Fruit fly (Drosophila melanogaster) whole organism, embryonic: ENCODE results near the gene cd.

Experiments used
- Awh ChIP-seq: fragments of 200-800 bp; sonication (Bioruptor generic); IDR thresholded peaks from 2 replicates; pipeline ENCODE4, ENCODE4 v1.3.6; 2022; ENCODE audit warnings: missing biosample characterization, missing genetic modification characterization
- CG10462 ChIP-seq: fragments of 200-800 bp; sonication (Bioruptor generic); optimal IDR thresholded peaks from 2 replicates; lab custom pipeline; 2016; ENCODE audit warnings: missing biosample characterization, missing genetic modification characterization
- CG10959 ChIP-seq: fragments of 200-800 bp; sonication (Bioruptor generic); IDR thresholded peaks from 2 replicates; pipeline ENCODE4 v1.3.6; 2022; ENCODE audit warnings: missing biosample characterization, missing genetic modification characterization
- CG11398 ChIP-seq: fragments of 200-800 bp; sonication (Bioruptor generic); optimal IDR thresholded peaks from 2 replicates; lab custom pipeline; 2016; ENCODE audit warnings: missing biosample characterization, missing genetic modification characterization
- CG14710 ChIP-seq: fragments of 200-800 bp; sonication (Bioruptor generic); optimal IDR thresholded peaks from 3 replicates; lab custom pipeline; 2019; ENCODE audit warnings: missing biosample characterization, mild to moderate bottlenecking, missing genetic modification characterization, moderate library complexity
- CG15269 ChIP-seq: fragments of 200-800 bp; sonication (Bioruptor generic); optimal IDR thresholded peaks from 2 replicates; lab custom pipeline; 2018; ENCODE audit warnings: missing biosample characterization, mild to moderate bottlenecking, missing genetic modification characterization, moderate library complexity
- CG15479 ChIP-seq: fragments of 200-800 bp; sonication (Bioruptor generic); optimal IDR thresholded peaks from 3 replicates; lab custom pipeline; 2019; ENCODE audit warnings: missing biosample characterization, mild to moderate bottlenecking, missing genetic modification characterization, moderate library complexity
- CG1647 ChIP-seq: fragments of 200-800 bp; sonication (Bioruptor generic); optimal IDR thresholded peaks from 3 replicates; lab custom pipeline; 2016; ENCODE audit warnings: missing biosample characterization, missing genetic modification characterization
- CG16815 ChIP-seq: fragments of 200-800 bp; sonication (Bioruptor generic); optimal IDR thresholded peaks from 3 replicates; lab custom pipeline; 2017; ENCODE audit warnings: missing biosample characterization, mild to moderate bottlenecking, missing genetic modification characterization
- CG17186 ChIP-seq: fragments of 200-800 bp; sonication (Bioruptor generic); optimal IDR thresholded peaks from 3 replicates; lab custom pipeline; 2017; ENCODE audit warnings: missing biosample characterization, missing genetic modification reagents, missing genetic modification characterization
- CG18619 ChIP-seq: fragments of 200-800 bp; sonication (Bioruptor generic); optimal IDR thresholded peaks from 3 replicates; lab custom pipeline; 2017; ENCODE audit warnings: missing biosample characterization, mild to moderate bottlenecking, missing genetic modification characterization
- CG32532 ChIP-seq: fragments of 200-800 bp; sonication (Bioruptor generic); IDR thresholded peaks from 2 replicates; pipeline ENCODE4 v1.3.6; 2022; ENCODE audit warnings: missing biosample characterization, missing genetic modification characterization
- CG33557 ChIP-seq: fragments of 200-800 bp; sonication (Bioruptor generic); optimal IDR thresholded peaks from 2 replicates; lab custom pipeline; 2019; ENCODE audit warnings: missing biosample characterization, mild to moderate bottlenecking, missing genetic modification characterization, moderate library complexity
- CG4854 ChIP-seq: fragments of 200-800 bp; sonication (Bioruptor generic); optimal IDR thresholded peaks from 2 replicates; lab custom pipeline; 2016; ENCODE audit warnings: missing biosample characterization, missing genetic modification characterization, inconsistent platforms
- CG5180 ChIP-seq: fragments of 200-800 bp; sonication (Bioruptor generic); optimal IDR thresholded peaks from 3 replicates; lab custom pipeline; 2017; ENCODE audit warnings: missing biosample characterization, missing genetic modification characterization, mild to moderate bottlenecking, moderate library complexity, missing genetic modification reagents
- CG6813 ChIP-seq: fragments of 200-800 bp; sonication (Bioruptor generic); optimal IDR thresholded peaks from 2 replicates; lab custom pipeline; 2017; ENCODE audit warnings: missing biosample characterization, missing genetic modification characterization, mild to moderate bottlenecking, moderate library complexity, missing genetic modification reagents
- CG7839 ChIP-seq: fragments of 200-800 bp; sonication (Bioruptor generic); optimal IDR thresholded peaks from 3 replicates; lab custom pipeline; 2018; ENCODE audit warnings: missing biosample characterization, mild to moderate bottlenecking, missing genetic modification characterization, moderate library complexity
- CG8944 ChIP-seq: fragments of 200-800 bp; sonication (Bioruptor generic); optimal IDR thresholded peaks from 3 replicates; lab custom pipeline; 2016; ENCODE audit warnings: missing biosample characterization, missing genetic modification characterization
- CG9876 ChIP-seq: fragments of 200-800 bp; sonication (Bioruptor generic); optimal IDR thresholded peaks from 2 replicates; lab custom pipeline; 2016; ENCODE audit warnings: missing biosample characterization, missing genetic modification characterization
- CG9932 ChIP-seq: fragments of 200-800 bp; sonication (Bioruptor generic); IDR thresholded peaks from 2 replicates; pipeline ENCODE4 v1.3.6; 2022; ENCODE audit warnings: missing biosample characterization, missing genetic modification characterization
- CTCF ChIP-seq: fragments of 200-800 bp; sonication (Bioruptor generic); optimal IDR thresholded peaks from 2 replicates; lab custom pipeline; 2017; ENCODE audit warnings: missing biosample characterization, mild to moderate bottlenecking, missing genetic modification characterization, moderate library complexity
- Camta ChIP-seq: fragments of 200-800 bp; sonication (Bioruptor generic); optimal IDR thresholded peaks from 2 replicates; lab custom pipeline; 2016; ENCODE audit warnings: missing biosample characterization, missing genetic modification characterization
- Dip2 ChIP-seq: fragments of 200-800 bp; sonication (Bioruptor generic); IDR thresholded peaks from 2 replicates; pipeline ENCODE4 v1.3.6; 2022; ENCODE audit warnings: missing biosample characterization, missing genetic modification characterization
- Dp ChIP-seq: fragments of 200-800 bp; sonication (Bioruptor generic); optimal IDR thresholded peaks from 2 replicates; lab custom pipeline; 2018; ENCODE audit warnings: missing biosample characterization, mild to moderate bottlenecking, missing genetic modification characterization, moderate library complexity
- Ets97D ChIP-seq: fragments of 200-800 bp; sonication (Bioruptor generic); optimal IDR thresholded peaks from 3 replicates; lab custom pipeline; 2016; ENCODE audit warnings: missing biosample characterization, missing genetic modification characterization
- GATAe ChIP-seq: fragments of 200-800 bp; sonication (Bioruptor generic); conservative IDR thresholded peaks from 2 replicates; pipeline ENCODE4 v1.3.6; 2022; ENCODE audit warnings: missing biosample characterization, missing genetic modification characterization
- Gsc ChIP-seq: fragments of 200-800 bp; sonication (Bioruptor generic); IDR thresholded peaks from 2 replicates; pipeline ENCODE4 v1.3.6; 2022; ENCODE audit warnings: missing biosample characterization, missing genetic modification characterization
- Gug ChIP-seq: fragments of 200-800 bp; sonication (Bioruptor generic); IDR thresholded peaks from 4 replicates; pipeline ENCODE4 v1.3.6; 2022; ENCODE audit warnings: missing biosample characterization, missing genetic modification characterization
- MESR4 ChIP-seq: fragments of 200-800 bp; sonication (Bioruptor generic); optimal IDR thresholded peaks from 2 replicates; lab custom pipeline; 2018; ENCODE audit warnings: missing biosample characterization, mild to moderate bottlenecking, missing genetic modification characterization, moderate library complexity
- Mes4 ChIP-seq: fragments of 200-800 bp; sonication (Bioruptor generic); optimal IDR thresholded peaks from 2 replicates; lab custom pipeline; 2016; ENCODE audit warnings: missing biosample characterization, missing genetic modification characterization
- Opbp ChIP-seq: fragments of 200-800 bp; sonication (Bioruptor generic); IDR thresholded peaks from 3 replicates; pipeline ENCODE4 v1.3.6; 2022; ENCODE audit warnings: missing biosample characterization, missing genetic modification characterization; ENCODE audit not compliant: partially characterized antibody
- Xrp1 ChIP-seq: fragments of 200-800 bp; sonication (Bioruptor generic); IDR thresholded peaks from 2 replicates; pipeline ENCODE4 v1.3.6; 2022; ENCODE audit warnings: missing biosample characterization, missing genetic modification characterization
- ase ChIP-seq: fragments of 200-800 bp; sonication (Bioruptor generic); IDR thresholded peaks from 3 replicates; pipeline ENCODE4 v1.3.6; 2022; ENCODE audit warnings: missing biosample characterization, missing genetic modification characterization
- cato ChIP-seq: fragments of 200-800 bp; sonication (Bioruptor generic); optimal IDR thresholded peaks from 2 replicates; lab custom pipeline; 2016; ENCODE audit warnings: missing biosample characterization, missing genetic modification characterization, borderline replicate concordance
- gro ChIP-seq: fragments of 200-800 bp; sonication (Bioruptor generic); optimal IDR thresholded peaks from 2 replicates; lab custom pipeline; 2016; ENCODE audit warnings: missing biosample characterization, missing genetic modification characterization
- gsb ChIP-seq: fragments of 200-800 bp; sonication (Bioruptor generic); IDR thresholded peaks from 2 replicates; pipeline ENCODE4 v1.3.6; 2022; ENCODE audit warnings: missing biosample characterization, missing genetic modification characterization
- hkb ChIP-seq, 2 experiments: fragments of 200-800 bp in 1 of 2; fragments of >200 bp in 1 of 2; sonication (Bioruptor generic) in 1 of 2; IDR thresholded peaks in 1 of 2; optimal IDR thresholded peaks in 1 of 2; 2 replicates each; pipeline versions ENCODE4 v1.3.6 to Lab custom; 2017 to 2022; ENCODE audit warnings: missing biosample characterization in 1 of 2, missing genetic modification characterization in 1 of 2
- jumu ChIP-seq: fragments of 200-800 bp; sonication (Bioruptor generic); optimal IDR thresholded peaks from 3 replicates; lab custom pipeline; 2016; ENCODE audit warnings: missing biosample characterization, missing genetic modification characterization
- luna ChIP-seq: fragments of 200-800 bp; sonication (Bioruptor generic); optimal IDR thresholded peaks from 2 replicates; lab custom pipeline; 2016; ENCODE audit warnings: missing biosample characterization, missing genetic modification characterization
- maf-S ChIP-seq: fragments of 200-800 bp; sonication (Bioruptor generic); optimal IDR thresholded peaks from 2 replicates; lab custom pipeline; 2016; ENCODE audit warnings: missing biosample characterization, missing genetic modification characterization
- nerfin-2 ChIP-seq: fragments of 200-800 bp; sonication (Bioruptor generic); IDR thresholded peaks from 2 replicates; pipeline ENCODE4 v1.3.6; 2022; ENCODE audit warnings: missing biosample characterization, missing genetic modification characterization; ENCODE audit not compliant: partially characterized antibody
- onecut ChIP-seq: fragments of 200-800 bp; sonication (Bioruptor generic); IDR thresholded peaks from 2 replicates; pipeline ENCODE4 v1.3.6; 2022; ENCODE audit warnings: missing biosample characterization, missing genetic modification characterization
- phol ChIP-seq: fragments of 200-800 bp; sonication (Bioruptor generic); optimal IDR thresholded peaks from 3 replicates; lab custom pipeline; 2018; ENCODE audit warnings: missing biosample characterization, mild to moderate bottlenecking, missing genetic modification characterization, moderate library complexity
- pita ChIP-seq: fragments of 200-800 bp; sonication (Bioruptor generic); optimal IDR thresholded peaks from 2 replicates; lab custom pipeline; 2017; ENCODE audit warnings: missing biosample characterization, mild to moderate bottlenecking, missing genetic modification characterization
- ranshi ChIP-seq: fragments of 200-800 bp; sonication (Bioruptor generic); IDR thresholded peaks from 2 replicates; pipeline ENCODE4 v1.3.6; 2022; ENCODE audit warnings: missing biosample characterization, missing genetic modification characterization
- so ChIP-seq: fragments of 200-800 bp; sonication (Bioruptor generic); IDR thresholded peaks from 3 replicates; pipeline ENCODE4 v1.3.6; 2022; ENCODE audit warnings: missing biosample characterization, missing genetic modification characterization
- sob ChIP-seq: fragments of 200-800 bp; sonication (Bioruptor generic); IDR thresholded peaks from 2 replicates; pipeline ENCODE4 v1.3.6; 2022; ENCODE audit warnings: missing biosample characterization, missing genetic modification characterization
- trh ChIP-seq: fragments of 200-800 bp; sonication (Bioruptor generic); optimal IDR thresholded peaks from 2 replicates; lab custom pipeline; 2016; ENCODE audit warnings: missing biosample characterization, missing genetic modification characterization
- tx ChIP-seq: fragments of 200-800 bp; sonication (Bioruptor generic); optimal IDR thresholded peaks from 2 replicates; lab custom pipeline; 2016; ENCODE audit warnings: missing biosample characterization, missing genetic modification characterization

The cd gene

DNA sequence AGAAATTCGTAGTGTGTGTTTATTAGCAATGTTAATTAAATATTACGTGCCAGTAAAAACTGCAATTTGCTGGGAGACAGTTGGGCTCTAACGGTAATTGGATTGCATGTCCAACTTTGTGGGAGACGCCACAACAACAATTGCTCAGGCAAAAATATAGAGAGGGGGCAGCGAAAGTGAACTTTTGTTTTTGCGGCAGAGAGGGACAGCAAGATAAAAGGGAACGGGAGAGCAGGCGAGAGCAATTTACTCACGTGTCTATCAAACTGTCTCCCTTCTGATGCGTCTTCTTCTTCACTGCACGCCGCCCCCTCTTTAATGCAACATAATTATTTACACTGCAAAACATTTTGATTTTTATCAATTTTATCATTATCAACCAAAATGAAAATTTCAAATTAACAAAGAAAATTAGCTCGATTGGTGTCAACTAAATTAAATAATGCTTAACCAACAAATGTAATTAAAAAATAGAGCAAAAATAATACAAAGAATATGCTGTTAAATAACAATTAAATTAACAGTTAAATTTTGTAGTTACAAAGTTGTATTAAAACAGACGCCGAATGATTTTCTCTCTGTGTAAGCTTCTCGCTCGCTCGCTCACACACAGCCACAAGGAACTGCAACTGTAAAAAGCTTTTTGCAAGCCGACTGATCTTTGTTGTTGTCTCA, 27.3 kb upstream of the cd start (continued):
- TF ChIP-seq Gsc, result peak; percentile 62
- TF ChIP-seq cato, result peak; percentile 54
- TF ChIP-seq Dp (GFP tag; lab: Kevin White, UChicago), result no peak
- peak; percentile 72 for TF ChIP-seq onecut (GFP tag; lab: Robert Waterston, UW)
- TF ChIP-seq jumu (GFP tag; lab: Kevin White, UChicago), result peak; percentile 21
- TF ChIP-seq CG5180, result peak; percentile 74
- peak; percentile 62 for TF ChIP-seq CG10462 (GFP tag; lab: Kevin White, UChicago)
- no peak for TF ChIP-seq nerfin-2 (GFP tag; lab: Robert Waterston, UW)
- TF ChIP-seq Mes4, result peak; percentile 75
- no peak for TF ChIP-seq Gug (GFP tag; lab: Robert Waterston, UW)
- TF ChIP-seq CG4854 (GFP tag; lab: Kevin White, UChicago), result no peak
- TF ChIP-seq CG8944 (GFP tag; lab: Kevin White, UChicago), result peak; percentile 45
- TF ChIP-seq CG15479 (GFP tag; lab: Kevin White, UChicago), result no peak
- TF ChIP-seq MESR4 (GFP tag; lab: Kevin White, UChicago), result no peak
- peak; percentile 54 for TF ChIP-seq Camta (GFP tag; lab: Kevin White, UChicago)
- TF ChIP-seq CG1647, result peak; percentile 61
- no peak for TF ChIP-seq GATAe (GFP tag; lab: Robert Waterston, UW)
- peak; percentile 66 for TF ChIP-seq CG11398
- peak; percentile 94 for TF ChIP-seq CG7839 (tag; lab: Kevin White, UChicago)
- peak; percentile 44 for TF ChIP-seq CG33557 (GFP tag; lab: Kevin White, UChicago)
- TF ChIP-seq pita, result no peak
- peak; percentile 64 for TF ChIP-seq sob (GFP tag; lab: Robert Waterston, UW)
- TF ChIP-seq CG17186 (GFP tag; lab: Kevin White, UChicago), result peak; percentile 32
- peak; percentile 66; the same call in 1 of the 2 replicates for TF ChIP-seq ranshi
- TF ChIP-seq CG9932 (GFP tag; lab: Robert Waterston, UW), result peak; percentile 20; the same call in 1 of the 2 replicates
- peak; percentile 95 for TF ChIP-seq CG14710 (tag; lab: Kevin White, UChicago)
- peak; percentile 97 for TF ChIP-seq phol (tag; lab: Kevin White, UChicago)
- TF ChIP-seq hkb (optimal IDR thresholded peaks at IDR 0.05; lab: Kevin White, UChicago), result no peak
- TF ChIP-seq hkb (GFP tag; IDR thresholded peaks at IDR 0.05; lab: Robert Waterston, UW), result peak; percentile 86
- peak; percentile 13 for TF ChIP-seq maf-S
- peak; percentile 13 for TF ChIP-seq Ets97D (GFP tag; lab: Kevin White, UChicago)
- 0 out of 2 replicates have a peak, but pooled peaks have one; percentile 25 for TF ChIP-seq CG32532 (GFP tag; lab: Robert Waterston, UW)
- TF ChIP-seq CG10959 (GFP tag; lab: Robert Waterston, UW), result peak; percentile 64
- no peak for TF ChIP-seq luna (GFP tag; lab: Kevin White, UChicago)
- TF ChIP-seq CG15269 (tag; lab: Kevin White, UChicago), result peak; percentile 68
- TF ChIP-seq CTCF, result peak; percentile 26
- peak; percentile 28 for TF ChIP-seq CG9876
- no peak for TF ChIP-seq gsb
- TF ChIP-seq Dip2 (GFP tag; lab: Robert Waterston, UW), result 0 out of 2 replicates have a peak, but pooled peaks have one; percentile 20
- TF ChIP-seq gro (GFP tag; lab: Kevin White, UChicago), result no peak
- TF ChIP-seq trh (GFP tag; lab: Kevin White, UChicago), result peak; percentile 21
- TF ChIP-seq Opbp, result no peak
- TF ChIP-seq CG16815 (GFP tag; lab: Kevin White, UChicago), result peak; percentile 67
- peak; percentile 75; the same call in 1 of the 2 replicates for TF ChIP-seq Awh (GFP tag; lab: Robert Waterston, UW)
- TF ChIP-seq tx (GFP tag; lab: Kevin White, UChicago), result peak; percentile 42
- peak; percentile 85 for TF ChIP-seq Xrp1
- TF ChIP-seq CG6813 (GFP tag; lab: Kevin White, UChicago), result peak; percentile 66
- TF ChIP-seq CG18619 (GFP tag; lab: Kevin White, UChicago), result peak; percentile 69
- TF ChIP-seq so (GFP tag; lab: Robert Waterston, UW), result peak; percentile 66; the same call in 1 of the 3 replicates
- peak; percentile 65; the same call in 1 of the 3 replicates for TF ChIP-seq ase (GFP tag; lab: Robert Waterston, UW)
